Fruit fly (Drosophila melanogaster) whole organism, embryonic: ENCODE data around the gene CG32192.
A peak's percentile ranks its signal among the peaks of the same experiment; 100 is the strongest.

Source experiments
- Adf1 ChIP-seq: fragments of 200-800 bp; sonication (Bioruptor generic); IDR thresholded peaks from 2 replicates; pipeline ENCODE4 v1.3.6; 2022; ENCODE audit warnings: missing biosample characterization, missing genetic modification characterization
- Aef1 ChIP-seq: fragments of 200-800 bp; sonication (Bioruptor generic); IDR thresholded peaks from 3 replicates; pipeline ENCODE4 v1.3.6; 2022; ENCODE audit warnings: missing biosample characterization, missing genetic modification characterization
- Antp ChIP-seq: fragments of 200-800 bp; sonication (Bioruptor generic); optimal IDR thresholded peaks from 3 replicates; lab custom pipeline; 2016; ENCODE audit warnings: missing biosample characterization, missing genetic modification characterization
- Asciz ChIP-seq: fragments of 200-800 bp; sonication (Bioruptor generic); optimal IDR thresholded peaks from 2 replicates; lab custom pipeline; 2017; ENCODE audit warnings: missing biosample characterization, mild to moderate bottlenecking, missing genetic modification characterization, missing genetic modification reagents
- CG10209 ChIP-seq: fragments of 200-800 bp; sonication (Bioruptor generic); optimal IDR thresholded peaks from 3 replicates; lab custom pipeline; 2017; ENCODE audit warnings: missing biosample characterization, mild to moderate bottlenecking, missing genetic modification characterization, missing genetic modification reagents
- CG10462 ChIP-seq: fragments of 200-800 bp; sonication (Bioruptor generic); optimal IDR thresholded peaks from 2 replicates; lab custom pipeline; 2016; ENCODE audit warnings: missing biosample characterization, missing genetic modification characterization
- CG12071 ChIP-seq: fragments of 200-800 bp; sonication (Bioruptor generic); optimal IDR thresholded peaks from 3 replicates; lab custom pipeline; 2018; ENCODE audit warnings: missing biosample characterization, mild to moderate bottlenecking, missing genetic modification characterization
- CG13894 ChIP-seq: fragments of 200-800 bp; sonication (Bioruptor generic); optimal IDR thresholded peaks from 3 replicates; lab custom pipeline; 2018; ENCODE audit warnings: missing biosample characterization, mild to moderate bottlenecking, missing genetic modification characterization, moderate library complexity
- CG14667 ChIP-seq: fragments of 200-800 bp; sonication (Bioruptor generic); IDR thresholded peaks from 2 replicates; pipeline ENCODE4 v1.3.6; 2022; ENCODE audit warnings: missing biosample characterization, missing genetic modification characterization
- CG15269 ChIP-seq: fragments of 200-800 bp; sonication (Bioruptor generic); optimal IDR thresholded peaks from 2 replicates; lab custom pipeline; 2018; ENCODE audit warnings: missing biosample characterization, mild to moderate bottlenecking, missing genetic modification characterization, moderate library complexity
- CG15479 ChIP-seq: fragments of 200-800 bp; sonication (Bioruptor generic); optimal IDR thresholded peaks from 3 replicates; lab custom pipeline; 2019; ENCODE audit warnings: missing biosample characterization, mild to moderate bottlenecking, missing genetic modification characterization, moderate library complexity
- CG15696 ChIP-seq: fragments of 200-800 bp; sonication (Bioruptor generic); optimal IDR thresholded peaks from 2 replicates; lab custom pipeline; 2019; ENCODE audit warnings: missing biosample characterization, mild to moderate bottlenecking, missing genetic modification characterization, moderate library complexity
- CG16779 ChIP-seq: fragments of 200-800 bp; sonication (Bioruptor generic); IDR thresholded peaks from 2 replicates; pipeline ENCODE4 v1.3.6; 2022; ENCODE audit warnings: missing biosample characterization, missing genetic modification characterization
- CG17359 ChIP-seq: fragments of 200-800 bp; sonication (Bioruptor generic); optimal IDR thresholded peaks from 3 replicates; lab custom pipeline; 2018; ENCODE audit warnings: missing biosample characterization, mild to moderate bottlenecking, missing genetic modification characterization, moderate library complexity
- CG17385 ChIP-seq: fragments of 200-800 bp; sonication (Bioruptor generic); optimal IDR thresholded peaks from 3 replicates; lab custom pipeline; 2018; ENCODE audit warnings: missing biosample characterization, mild to moderate bottlenecking, missing genetic modification characterization
- CG2116 ChIP-seq: fragments of 200-800 bp; sonication (Bioruptor generic); optimal IDR thresholded peaks from 3 replicates; lab custom pipeline; 2018; ENCODE audit warnings: missing biosample characterization, mild to moderate bottlenecking, missing genetic modification characterization
- CG2712 ChIP-seq: fragments of 200-800 bp; optimal IDR thresholded peaks from 3 replicates; lab custom pipeline; 2019; ENCODE audit warnings: missing biosample characterization, mild to moderate bottlenecking, missing genetic modification characterization, moderate library complexity
- CG31224 ChIP-seq: fragments of 200-800 bp; sonication (Bioruptor generic); IDR thresholded peaks from 2 replicates; pipeline ENCODE4 v1.3.6; 2022; ENCODE audit warnings: missing biosample characterization, missing genetic modification characterization
- CG34224 ChIP-seq: fragments of 200-800 bp; sonication (Bioruptor generic); IDR thresholded peaks from 3 replicates; pipeline ENCODE4 v1.3.6; 2022; ENCODE audit warnings: missing biosample characterization, missing genetic modification characterization; ENCODE audit not compliant: partially characterized antibody
- CG3995 ChIP-seq: fragments of 200-800 bp; sonication (Bioruptor generic); optimal IDR thresholded peaks from 3 replicates; lab custom pipeline; 2016; ENCODE audit warnings: missing biosample characterization, missing genetic modification characterization
- CG4328 ChIP-seq: fragments of 200-800 bp; sonication (Bioruptor generic); optimal IDR thresholded peaks from 3 replicates; lab custom pipeline; 2017; ENCODE audit warnings: missing biosample characterization, missing genetic modification reagents, missing genetic modification characterization
- CG6254 ChIP-seq: fragments of 200-800 bp; sonication (Bioruptor generic); optimal IDR thresholded peaks from 3 replicates; lab custom pipeline; 2017; ENCODE audit warnings: mild to moderate bottlenecking, missing biosample characterization, missing genetic modification reagents, missing genetic modification characterization
- Dbx ChIP-seq: fragments of 200-800 bp; sonication (Bioruptor generic); IDR thresholded peaks from 3 replicates; pipeline ENCODE4 v1.3.6; 2022; ENCODE audit warnings: missing biosample characterization, missing genetic modification characterization
- Doc2 ChIP-seq: fragments of 200-800 bp; sonication (Bioruptor generic); IDR thresholded peaks from 2 replicates; pipeline ENCODE4 v1.3.6; 2022; ENCODE audit warnings: missing biosample characterization, missing genetic modification characterization
- Doc3 ChIP-seq: fragments of 200-800 bp; sonication (Bioruptor generic); IDR thresholded peaks from 3 replicates; pipeline ENCODE4 v1.3.6; 2022; ENCODE audit warnings: missing biosample characterization, missing genetic modification characterization; ENCODE audit not compliant: partially characterized antibody
- E2f2 ChIP-seq: fragments of 200-800 bp; sonication (Bioruptor generic); IDR thresholded peaks from 2 replicates; pipeline ENCODE4 v1.3.6; 2022; ENCODE audit warnings: missing biosample characterization, missing genetic modification characterization
- Elba2 ChIP-seq: fragments of 200-800 bp; sonication (Bioruptor generic); optimal IDR thresholded peaks from 3 replicates; lab custom pipeline; 2016; ENCODE audit warnings: missing biosample characterization, missing genetic modification characterization
- Gsc ChIP-seq: fragments of 200-800 bp; sonication (Bioruptor generic); IDR thresholded peaks from 2 replicates; pipeline ENCODE4 v1.3.6; 2022; ENCODE audit warnings: missing biosample characterization, missing genetic modification characterization
- HLH3B ChIP-seq: fragments of 200-800 bp; sonication (Bioruptor generic); IDR thresholded peaks from 2 replicates; pipeline ENCODE4 v1.3.6; 2022; ENCODE audit warnings: missing biosample characterization, missing genetic modification characterization
- Rx ChIP-seq: fragments of 200-800 bp; sonication (Bioruptor generic); IDR thresholded peaks from 2 replicates; pipeline ENCODE4 v1.3.6; 2022; ENCODE audit warnings: missing biosample characterization, missing genetic modification characterization
- TFAM ChIP-seq: fragments of 200-800 bp; sonication (Bioruptor generic); optimal IDR thresholded peaks from 2 replicates; lab custom pipeline; 2017; ENCODE audit warnings: missing biosample characterization, missing genetic modification characterization, inconsistent platforms
- ase ChIP-seq: fragments of 200-800 bp; sonication (Bioruptor generic); IDR thresholded peaks from 3 replicates; pipeline ENCODE4 v1.3.6; 2022; ENCODE audit warnings: missing biosample characterization, missing genetic modification characterization
- ato ChIP-seq: fragments of 200-800 bp; sonication (Bioruptor generic); IDR thresholded peaks from 2 replicates; pipeline ENCODE4 v1.3.6; 2022; ENCODE audit warnings: missing biosample characterization, missing genetic modification characterization; ENCODE audit not compliant: partially characterized antibody
- bowl ChIP-seq: fragments of 200-800 bp; sonication (Bioruptor generic); IDR thresholded peaks from 2 replicates; pipeline ENCODE4 v1.3.6; 2022; ENCODE audit warnings: missing biosample characterization, missing genetic modification characterization
- bsh ChIP-seq, 2 experiments: fragments of 200-800 bp; sonication (Bioruptor generic); optimal IDR thresholded peaks; 2 replicates each; lab custom pipeline; 2017 to 2018; ENCODE audit warnings: mild to moderate bottlenecking in 2 of 2, missing biosample characterization in 2 of 2, missing genetic modification characterization in 2 of 2, moderate library complexity in 1 of 2
- corto ChIP-seq: fragments of 200-800 bp; sonication (Bioruptor generic); optimal IDR thresholded peaks from 2 replicates; lab custom pipeline; 2016; ENCODE audit warnings: missing biosample characterization, mild to moderate bottlenecking, missing genetic modification characterization, moderate library complexity
- crc ChIP-seq: fragments of 200-800 bp; sonication (Bioruptor generic); optimal IDR thresholded peaks from 2 replicates; lab custom pipeline; 2016; ENCODE audit warnings: missing biosample characterization, missing genetic modification characterization
- dati ChIP-seq: fragments of 200-800 bp; sonication (Bioruptor generic); IDR thresholded peaks from 2 replicates; pipeline ENCODE4 v1.3.6; 2022; ENCODE audit warnings: missing biosample characterization, missing genetic modification characterization
- dmrt11E ChIP-seq: fragments of 200-800 bp; sonication (Bioruptor generic); optimal IDR thresholded peaks from 3 replicates; lab custom pipeline; 2018; ENCODE audit warnings: missing biosample characterization, mild to moderate bottlenecking, missing genetic modification characterization, moderate library complexity
- fd64A ChIP-seq: fragments of 200-800 bp; sonication (Bioruptor generic); optimal IDR thresholded peaks from 3 replicates; lab custom pipeline; 2018; ENCODE audit warnings: missing biosample characterization, mild to moderate bottlenecking, missing genetic modification characterization
- gcm ChIP-seq: fragments of 200-800 bp; sonication (Bioruptor generic); optimal IDR thresholded peaks from 2 replicates; lab custom pipeline; 2019; ENCODE audit warnings: missing biosample characterization, mild to moderate bottlenecking, missing genetic modification characterization, moderate library complexity
- gem ChIP-seq: fragments of 200-800 bp; sonication (Bioruptor generic); optimal IDR thresholded peaks from 2 replicates; lab custom pipeline; 2019; ENCODE audit warnings: missing biosample characterization, mild to moderate bottlenecking, missing genetic modification characterization, moderate library complexity
- h ChIP-seq: fragments of >200 bp; optimal IDR thresholded peaks from 2 replicates; lab custom pipeline; 2017
- peb ChIP-seq: fragments of 200-800 bp; sonication (Bioruptor generic); IDR thresholded peaks from 2 replicates; pipeline ENCODE4 v1.3.6; 2022; ENCODE audit warnings: missing biosample characterization, missing genetic modification characterization
- phol ChIP-seq: fragments of 200-800 bp; sonication (Bioruptor generic); optimal IDR thresholded peaks from 3 replicates; lab custom pipeline; 2018; ENCODE audit warnings: missing biosample characterization, mild to moderate bottlenecking, missing genetic modification characterization, moderate library complexity
- pzg ChIP-seq: fragments of 200-800 bp; sonication (Bioruptor generic); optimal IDR thresholded peaks from 3 replicates; lab custom pipeline; 2018; ENCODE audit warnings: missing biosample characterization, mild to moderate bottlenecking, missing genetic modification characterization, moderate library complexity
- stc ChIP-seq: fragments of 200-800 bp; sonication (Bioruptor generic); IDR thresholded peaks from 2 replicates; pipeline ENCODE4 v1.3.6; 2022; ENCODE audit warnings: missing biosample characterization, missing genetic modification characterization
- tll ChIP-seq, 2 experiments: fragments of 200-800 bp in 1 of 2; fragments of >200 bp in 1 of 2; sonication (Bioruptor generic) in 1 of 2; optimal IDR thresholded peaks; 2 replicates each; lab custom pipeline; 2017 to 2019; ENCODE audit warnings: missing biosample characterization in 2 of 2, missing genetic modification characterization in 2 of 2, mild to moderate bottlenecking in 1 of 2, moderate library complexity in 1 of 2
- vvl ChIP-seq: fragments of 200-800 bp; sonication (Bioruptor generic); IDR thresholded peaks from 2 replicates; pipeline ENCODE4 v1.3.6; 2022; ENCODE audit warnings: missing biosample characterization, missing genetic modification characterization
- zfh1 ChIP-seq: fragments of 200-800 bp; sonication (Bioruptor generic); IDR thresholded peaks from 3 replicates; pipeline ENCODE4 v1.3.6; 2022; ENCODE audit warnings: missing biosample characterization, missing genetic modification characterization

The CG32192 gene

DNA sequence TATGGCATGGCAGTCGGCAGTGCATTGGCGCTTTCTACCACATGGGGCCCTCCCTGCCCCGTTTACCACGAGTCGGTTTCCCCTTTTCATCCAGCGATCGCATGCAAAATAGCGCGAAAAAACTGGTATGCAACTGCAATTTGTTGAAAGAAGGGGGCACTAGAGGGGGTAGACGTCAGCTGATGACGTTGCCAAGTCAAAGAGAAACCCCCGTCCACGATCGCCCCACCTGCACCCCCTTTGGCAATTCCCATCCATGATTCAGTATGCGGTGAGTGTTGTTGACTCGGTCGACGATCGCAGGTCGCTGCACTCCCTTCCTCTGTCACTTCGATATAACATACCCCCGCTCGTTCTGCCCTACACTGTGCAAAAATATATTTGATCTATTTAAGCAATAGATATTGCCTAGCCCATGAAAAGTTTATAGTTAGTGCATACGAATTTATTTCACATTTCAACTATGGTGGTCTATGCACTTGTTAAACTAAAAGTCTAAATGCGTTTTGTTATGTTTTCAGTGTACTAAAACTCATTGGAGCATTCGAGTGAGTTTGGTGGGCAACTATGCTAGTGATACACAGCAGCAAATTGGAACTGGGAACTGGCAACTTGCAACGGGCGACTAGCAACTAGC is 31.3 kb upstream of the CG32192 start (continued):
- TF ChIP-seq CG2712 (tag; lab: Kevin White, UChicago) (peak; percentile 94), Gsc (GFP tag; lab: Robert Waterston, UW) (no peak), ato (GFP tag; lab: Robert Waterston, UW) (no peak), CG17359 (tag; lab: Kevin White, UChicago) (peak; percentile 76), peb (GFP tag; lab: Robert Waterston, UW) (no peak), tll (GFP tag; optimal IDR thresholded peaks at IDR 0.05; lab: Kevin White, UChicago) (no peak), dati (GFP tag; lab: Robert Waterston, UW) (0 out of 2 replicates have a peak, but pooled peaks have one; percentile 26), Rx (GFP tag; lab: Robert Waterston, UW) (peak; percentile 61), CG3995 (no peak), CG15269 (tag; lab: Kevin White, UChicago) (peak; percentile 11), E2f2 (GFP tag; lab: Robert Waterston, UW) (peak; percentile 41), CG15479 (GFP tag; lab: Kevin White, UChicago) (no peak), CG2116 (GFP tag; lab: Kevin White, UChicago) (peak; percentile 2), CG31224 (GFP tag; lab: Robert Waterston, UW) (no peak), CG12071 (GFP tag; lab: Kevin White, UChicago) (peak; percentile 22), gem (tag; lab: Kevin White, UChicago) (peak; percentile 87), pzg (no peak), fd64A (GFP tag; lab: Kevin White, UChicago) (peak; percentile 75), corto (GFP tag; lab: Kevin White, UChicago) (peak; percentile 54), bsh (GFP tag; optimal IDR thresholded peaks at IDR 0.05; lab: Kevin White, UChicago) (peak; percentile 94 to 97), Asciz (GFP tag; lab: Kevin White, UChicago) (peak; percentile 63), CG34224 (GFP tag; lab: Robert Waterston, UW) (no peak), bowl (GFP tag; lab: Robert Waterston, UW) (no peak), HLH3B (peak; percentile 55), Doc2 (no peak), dmrt11E (tag; lab: Kevin White, UChicago) (peak; percentile 97), Dbx (no peak), ase (GFP tag; lab: Robert Waterston, UW) (peak; percentile 28; the same call in 1 of the 3 replicates), TFAM (peak; percentile 42), CG4328 (GFP tag; lab: Kevin White, UChicago) (no peak), Adf1 (GFP tag; lab: Robert Waterston, UW) (no peak), CG15696 (peak; percentile 75), stc (GFP tag; lab: Robert Waterston, UW) (no peak), Elba2 (no peak), h (no peak), Aef1 (GFP tag; lab: Robert Waterston, UW) (no peak), CG16779 (no peak), phol (tag; lab: Kevin White, UChicago) (peak; percentile 86), vvl (GFP tag; lab: Robert Waterston, UW) (peak; percentile 89), crc (GFP tag; lab: Kevin White, UChicago) (peak; percentile 60), gcm (GFP tag; lab: Kevin White, UChicago) (peak; percentile 79), CG17385 (GFP tag; lab: Kevin White, UChicago) (peak; percentile 60), CG10209 (GFP tag; lab: Kevin White, UChicago) (peak; percentile 70), zfh1 (GFP tag; lab: Robert Waterston, UW) (peak; percentile 92), CG6254 (GFP tag; lab: Kevin White, UChicago) (peak; percentile 86), Antp (GFP tag; lab: Kevin White, UChicago) (peak; percentile 73), Doc3 (GFP tag; lab: Robert Waterston, UW) (no peak), CG14667 (peak; percentile 46; the same call in 1 of the 2 replicates), CG10462 (peak; percentile 43), CG13894 (tag; lab: Kevin White, UChicago) (no peak)
